Fruit fly (Drosophila melanogaster) whole organism, embryonic: ENCODE data around the gene CG14961.
A peak's percentile ranks its signal among the peaks of the same experiment; 100 is the strongest.

Experiments
- Atf3 ChIP-seq: fragments of 200-800 bp; sonication (Bioruptor generic); optimal IDR thresholded peaks from 3 replicates; lab custom pipeline; 2016; ENCODE audit warnings: missing biosample characterization, missing genetic modification characterization
- Blimp-1 ChIP-seq: fragments of 200-800 bp; sonication (Bioruptor generic); optimal IDR thresholded peaks from 3 replicates; lab custom pipeline; 2018; ENCODE audit warnings: missing biosample characterization, missing genetic modification characterization, mild to moderate bottlenecking, moderate library complexity, missing genetic modification reagents
- CG1024 ChIP-seq: fragments of 200-800 bp; sonication (Bioruptor generic); IDR thresholded peaks from 2 replicates; pipeline ENCODE4 v1.3.6; 2022; ENCODE audit warnings: missing biosample characterization, missing genetic modification characterization
- CG10267 ChIP-seq: fragments of 200-800 bp; sonication (Bioruptor generic); optimal IDR thresholded peaks from 2 replicates; lab custom pipeline; 2018; ENCODE audit warnings: missing biosample characterization, mild to moderate bottlenecking, missing genetic modification characterization, moderate library complexity
- CG10321 ChIP-seq: fragments of 200-800 bp; sonication (Bioruptor generic); IDR thresholded peaks from 2 replicates; pipeline ENCODE4 v1.3.6; 2022; ENCODE audit warnings: missing biosample characterization, missing genetic modification characterization
- CG10565 ChIP-seq: fragments of 200-800 bp; sonication (Bioruptor generic); optimal IDR thresholded peaks from 3 replicates; lab custom pipeline; 2016; ENCODE audit warnings: missing biosample characterization, mild to moderate bottlenecking, missing genetic modification characterization
- CG11093 ChIP-seq: fragments of 200-800 bp; sonication (Bioruptor generic); IDR thresholded peaks from 3 replicates; pipeline ENCODE4 v1.3.6; 2022; ENCODE audit warnings: missing biosample characterization, missing genetic modification characterization
- CG12155 ChIP-seq: fragments of 200-800 bp; sonication (Bioruptor generic); optimal IDR thresholded peaks from 3 replicates; lab custom pipeline; 2016; ENCODE audit warnings: missing biosample characterization, missing genetic modification characterization
- CG12236 ChIP-seq: fragments of 200-800 bp; sonication (Bioruptor generic); optimal IDR thresholded peaks from 2 replicates; lab custom pipeline; 2016; ENCODE audit warnings: missing biosample characterization, missing genetic modification characterization
- CG1233 ChIP-seq: fragments of 200-800 bp; sonication (Bioruptor generic); optimal IDR thresholded peaks from 4 replicates; lab custom pipeline; 2018; ENCODE audit warnings: missing biosample characterization, mild to moderate bottlenecking, missing genetic modification characterization
- CG13287 ChIP-seq: fragments of 200-800 bp; sonication (Bioruptor generic); IDR thresholded peaks from 2 replicates; pipeline ENCODE4 v1.3.6; 2022; ENCODE audit warnings: missing biosample characterization, missing genetic modification characterization; ENCODE audit not compliant: partially characterized antibody
- CG13775 ChIP-seq: fragments of 200-800 bp; sonication (Bioruptor generic); optimal IDR thresholded peaks from 3 replicates; lab custom pipeline; 2017; ENCODE audit warnings: missing biosample characterization, mild to moderate bottlenecking, missing genetic modification characterization
- CG15073 ChIP-seq: fragments of 200-800 bp; sonication (Bioruptor generic); optimal IDR thresholded peaks from 2 replicates; lab custom pipeline; 2016; ENCODE audit warnings: missing biosample characterization, missing genetic modification characterization
- CG17359 ChIP-seq: fragments of 200-800 bp; sonication (Bioruptor generic); optimal IDR thresholded peaks from 3 replicates; lab custom pipeline; 2018; ENCODE audit warnings: missing biosample characterization, mild to moderate bottlenecking, missing genetic modification characterization, moderate library complexity
- CG18619 ChIP-seq: fragments of 200-800 bp; sonication (Bioruptor generic); optimal IDR thresholded peaks from 3 replicates; lab custom pipeline; 2017; ENCODE audit warnings: missing biosample characterization, mild to moderate bottlenecking, missing genetic modification characterization
- CG3847 ChIP-seq: fragments of 200-800 bp; sonication (Bioruptor generic); IDR thresholded peaks from 2 replicates; pipeline ENCODE4 v1.3.6; 2022; ENCODE audit warnings: missing biosample characterization, missing genetic modification characterization
- CG4328 ChIP-seq: fragments of 200-800 bp; sonication (Bioruptor generic); optimal IDR thresholded peaks from 3 replicates; lab custom pipeline; 2017; ENCODE audit warnings: missing biosample characterization, missing genetic modification reagents, missing genetic modification characterization
- CG6654 ChIP-seq: fragments of 200-800 bp; sonication (Bioruptor generic); optimal IDR thresholded peaks from 2 replicates; lab custom pipeline; 2017; ENCODE audit warnings: missing biosample characterization, mild to moderate bottlenecking, missing genetic modification characterization
- CG8359 ChIP-seq: fragments of 200-800 bp; sonication (Bioruptor generic); optimal IDR thresholded peaks from 2 replicates; lab custom pipeline; 2017; ENCODE audit warnings: missing biosample characterization, mild to moderate bottlenecking, missing genetic modification characterization, borderline replicate concordance
- CG8388 ChIP-seq: fragments of 200-800 bp; sonication (Bioruptor generic); optimal IDR thresholded peaks from 2 replicates; lab custom pipeline; 2019; ENCODE audit warnings: missing biosample characterization, mild to moderate bottlenecking, missing genetic modification characterization, moderate library complexity
- Camta ChIP-seq: fragments of 200-800 bp; sonication (Bioruptor generic); optimal IDR thresholded peaks from 2 replicates; lab custom pipeline; 2016; ENCODE audit warnings: missing biosample characterization, missing genetic modification characterization
- CrebB ChIP-seq: fragments of 200-800 bp; sonication (Bioruptor generic); optimal IDR thresholded peaks from 3 replicates; lab custom pipeline; 2018; ENCODE audit warnings: missing biosample characterization, mild to moderate bottlenecking, missing genetic modification characterization
- D19A ChIP-seq: fragments of 200-800 bp; optimal IDR thresholded peaks from 3 replicates; lab custom pipeline; 2019; ENCODE audit warnings: missing biosample characterization, mild to moderate bottlenecking, missing genetic modification characterization, moderate library complexity
- Drgx ChIP-seq: fragments of 200-800 bp; sonication (Bioruptor generic); IDR thresholded peaks from 2 replicates; pipeline ENCODE4 v1.3.6; 2022; ENCODE audit warnings: missing biosample characterization, missing genetic modification characterization
- Fer1 ChIP-seq: fragments of 200-800 bp; sonication (Bioruptor generic); optimal IDR thresholded peaks from 2 replicates; lab custom pipeline; 2017; ENCODE audit warnings: missing biosample characterization, mild to moderate bottlenecking, missing genetic modification characterization
- Hmx ChIP-seq: fragments of 200-800 bp; sonication (Bioruptor generic); optimal IDR thresholded peaks from 2 replicates; lab custom pipeline; 2016; ENCODE audit warnings: missing biosample characterization, missing genetic modification characterization
- Lim3 ChIP-seq: fragments of 200-800 bp; sonication (Bioruptor generic); IDR thresholded peaks from 2 replicates; pipeline ENCODE4 v1.3.6; 2022; ENCODE audit warnings: missing biosample characterization, missing genetic modification characterization
- NC2α ChIP-seq: fragments of 200-800 bp; sonication (Bioruptor generic); optimal IDR thresholded peaks from 2 replicates; lab custom pipeline; 2016; ENCODE audit warnings: missing biosample characterization, missing genetic modification characterization
- NFAT ChIP-seq: fragments of 200-800 bp; sonication (Bioruptor generic); IDR thresholded peaks from 2 replicates; pipeline ENCODE4 v1.3.6; 2022; ENCODE audit warnings: missing biosample characterization, missing genetic modification characterization
- Sry-β ChIP-seq: fragments of 200-800 bp; sonication (Bioruptor generic); optimal IDR thresholded peaks from 2 replicates; lab custom pipeline; 2018; ENCODE audit warnings: missing biosample characterization, mild to moderate bottlenecking, missing genetic modification characterization, moderate library complexity
- Xbp1 ChIP-seq: fragments of 200-800 bp; sonication (Bioruptor generic); optimal IDR thresholded peaks from 3 replicates; lab custom pipeline; 2016; ENCODE audit warnings: missing biosample characterization, mild to moderate bottlenecking, missing genetic modification characterization
- ab ChIP-seq: fragments of 200-800 bp; sonication (Bioruptor generic); optimal IDR thresholded peaks from 2 replicates; lab custom pipeline; 2016; ENCODE audit warnings: missing biosample characterization, missing genetic modification characterization
- bowl ChIP-seq: fragments of 200-800 bp; sonication (Bioruptor generic); IDR thresholded peaks from 2 replicates; pipeline ENCODE4 v1.3.6; 2022; ENCODE audit warnings: missing biosample characterization, missing genetic modification characterization
- cg ChIP-seq: fragments of 200-800 bp; sonication (Bioruptor generic); optimal IDR thresholded peaks from 3 replicates; lab custom pipeline; 2019; ENCODE audit warnings: missing biosample characterization, mild to moderate bottlenecking, missing genetic modification characterization, moderate library complexity
- crp ChIP-seq, 2 experiments: fragments of 200-800 bp; sonication (Bioruptor generic); optimal IDR thresholded peaks; 2 replicates in 1 of 2; 3 replicates in 1 of 2; lab custom pipeline; 2017; ENCODE audit warnings: missing biosample characterization in 2 of 2, missing genetic modification characterization in 2 of 2, mild to moderate bottlenecking in 1 of 2, moderate library complexity in 1 of 2
- dan ChIP-seq: fragments of 200-800 bp; sonication (Bioruptor generic); IDR thresholded peaks from 2 replicates; pipeline ENCODE4 v1.3.6; 2022; ENCODE audit warnings: missing biosample characterization, missing genetic modification characterization
- disco-r ChIP-seq: fragments of 200-800 bp; sonication (Bioruptor generic); optimal IDR thresholded peaks from 2 replicates; lab custom pipeline; 2016; ENCODE audit warnings: missing biosample characterization, missing genetic modification characterization
- ewg ChIP-seq: fragments of 200-800 bp; sonication (Bioruptor generic); optimal IDR thresholded peaks from 3 replicates; lab custom pipeline; 2017; ENCODE audit warnings: mild to moderate bottlenecking, missing biosample characterization, missing genetic modification reagents, missing genetic modification characterization
- gro ChIP-seq: fragments of 200-800 bp; sonication (Bioruptor generic); optimal IDR thresholded peaks from 2 replicates; lab custom pipeline; 2016; ENCODE audit warnings: missing biosample characterization, missing genetic modification characterization
- gsb ChIP-seq: fragments of 200-800 bp; sonication (Bioruptor generic); IDR thresholded peaks from 2 replicates; pipeline ENCODE4 v1.3.6; 2022; ENCODE audit warnings: missing biosample characterization, missing genetic modification characterization
- jumu ChIP-seq: fragments of 200-800 bp; sonication (Bioruptor generic); optimal IDR thresholded peaks from 3 replicates; lab custom pipeline; 2016; ENCODE audit warnings: missing biosample characterization, missing genetic modification characterization
- lilli ChIP-seq: fragments of 200-800 bp; sonication (Bioruptor generic); optimal IDR thresholded peaks from 3 replicates; lab custom pipeline; 2016; ENCODE audit warnings: missing biosample characterization, missing genetic modification characterization
- nmo ChIP-seq: fragments of 200-800 bp; sonication (Bioruptor generic); optimal IDR thresholded peaks from 2 replicates; lab custom pipeline; 2018; ENCODE audit warnings: missing biosample characterization, mild to moderate bottlenecking, missing genetic modification characterization, moderate library complexity
- p53 ChIP-seq: fragments of 200-800 bp; sonication (Bioruptor generic); optimal IDR thresholded peaks from 2 replicates; lab custom pipeline; 2016; ENCODE audit warnings: missing biosample characterization, missing genetic modification characterization
- ranshi ChIP-seq: fragments of 200-800 bp; sonication (Bioruptor generic); IDR thresholded peaks from 2 replicates; pipeline ENCODE4 v1.3.6; 2022; ENCODE audit warnings: missing biosample characterization, missing genetic modification characterization
- run ChIP-seq: fragments of 200-800 bp; sonication (Bioruptor generic); optimal IDR thresholded peaks from 3 replicates; lab custom pipeline; 2018; ENCODE audit warnings: missing biosample characterization, mild to moderate bottlenecking, missing genetic modification characterization
- seq ChIP-seq: fragments of 200-800 bp; sonication (Bioruptor generic); IDR thresholded peaks from 2 replicates; pipeline ENCODE4 v1.3.6; 2022; ENCODE audit warnings: missing biosample characterization, missing genetic modification characterization
- slbo ChIP-seq: fragments of 200-800 bp; sonication (Bioruptor generic); IDR thresholded peaks from 2 replicates; pipeline ENCODE4 v1.3.6; 2022; ENCODE audit warnings: missing biosample characterization, missing genetic modification characterization
- trh ChIP-seq: fragments of 200-800 bp; sonication (Bioruptor generic); optimal IDR thresholded peaks from 2 replicates; lab custom pipeline; 2016; ENCODE audit warnings: missing biosample characterization, missing genetic modification characterization
- usp ChIP-seq: fragments of >200 bp; optimal IDR thresholded peaks from 2 replicates; lab custom pipeline; 2017; ENCODE audit warnings: missing biosample characterization, missing genetic modification characterization
- z ChIP-seq: fragments of 200-800 bp; sonication (Bioruptor generic); IDR thresholded peaks from 3 replicates; pipeline ENCODE4 v1.3.6; 2022; ENCODE audit warnings: missing biosample characterization, missing genetic modification characterization
- zfh1 ChIP-seq: fragments of 200-800 bp; sonication (Bioruptor generic); IDR thresholded peaks from 3 replicates; pipeline ENCODE4 v1.3.6; 2022; ENCODE audit warnings: missing biosample characterization, missing genetic modification characterization

Gene CG14961

dm6 chr3L:3288414-3288813, 41.4 kb upstream of the CG14961 start (continued):
- TF ChIP-seq crp (GFP tag; optimal IDR thresholded peaks at IDR 0.05; lab: Kevin White, UChicago), result no peak
- no peak for TF ChIP-seq Drgx (GFP tag; lab: Robert Waterston, UW)
- TF ChIP-seq Atf3 (GFP tag; lab: Kevin White, UChicago), result no peak
- no peak for TF ChIP-seq lilli
- no peak for TF ChIP-seq ranshi
- no peak for TF ChIP-seq Camta (GFP tag; lab: Kevin White, UChicago)
- no peak for TF ChIP-seq NC2α
- TF ChIP-seq CG12236 (GFP tag; lab: Kevin White, UChicago), result no peak
- no peak for TF ChIP-seq usp (GFP tag; lab: Kevin White, UChicago)
- TF ChIP-seq seq (GFP tag; lab: Robert Waterston, UW), result no peak
- TF ChIP-seq CrebB (tag; lab: Kevin White, UChicago), result no peak
- no peak for TF ChIP-seq CG1233
- TF ChIP-seq trh (GFP tag; lab: Kevin White, UChicago), result no peak
- TF ChIP-seq run (tag; lab: Kevin White, UChicago), result no peak
- no peak for TF ChIP-seq CG11093 (GFP tag; lab: Robert Waterston, UW)
- peak; percentile 31 for TF ChIP-seq Xbp1 (GFP tag; lab: Kevin White, UChicago)
- TF ChIP-seq CG18619 (GFP tag; lab: Kevin White, UChicago), result no peak
- no peak for TF ChIP-seq ewg (GFP tag; lab: Kevin White, UChicago)
- TF ChIP-seq cg (GFP tag; lab: Kevin White, UChicago), result no peak
- no peak for TF ChIP-seq CG8359 (GFP tag; lab: Kevin White, UChicago)
- TF ChIP-seq CG3847 (GFP tag; lab: Robert Waterston, UW), result peak; percentile 28; the same call in 1 of the 2 replicates
- TF ChIP-seq nmo (GFP tag; lab: Kevin White, UChicago), result no peak
- TF ChIP-seq NFAT (GFP tag; lab: Robert Waterston, UW), result peak; percentile 84
- no peak for TF ChIP-seq CG10321 (GFP tag; lab: Robert Waterston, UW)
- TF ChIP-seq D19A (tag; lab: Kevin White, UChicago), result no peak
- peak; percentile 55 for TF ChIP-seq CG17359 (tag; lab: Kevin White, UChicago)
- no peak for TF ChIP-seq CG10565 (GFP tag; lab: Kevin White, UChicago)
- peak; percentile 79 for TF ChIP-seq slbo
- no peak for TF ChIP-seq CG13287
- no peak for TF ChIP-seq Fer1 (GFP tag; lab: Kevin White, UChicago)
- no peak for TF ChIP-seq CG13775 (GFP tag; lab: Kevin White, UChicago)
- TF ChIP-seq p53 (GFP tag; lab: Kevin White, UChicago), result no peak
- no peak for TF ChIP-seq ab (GFP tag; lab: Kevin White, UChicago)
- no peak for TF ChIP-seq CG6654 (GFP tag; lab: Kevin White, UChicago)
- no peak for TF ChIP-seq gsb (GFP tag; lab: Robert Waterston, UW)
- no peak for TF ChIP-seq CG12155 (GFP tag; lab: Kevin White, UChicago)
- peak; percentile 38; the same call in 1 of the 3 replicates for TF ChIP-seq zfh1
- TF ChIP-seq bowl (GFP tag; lab: Robert Waterston, UW), result no peak
- no peak for TF ChIP-seq Hmx
- TF ChIP-seq CG1024 (GFP tag; lab: Robert Waterston, UW), result peak; percentile 67
- peak; percentile 11 for TF ChIP-seq Blimp-1
- no peak for TF ChIP-seq dan (GFP tag; lab: Robert Waterston, UW)
- TF ChIP-seq CG15073, result no peak
- no peak for TF ChIP-seq z
- TF ChIP-seq disco-r, result no peak
- no peak for TF ChIP-seq CG8388
- no peak for TF ChIP-seq Lim3 (GFP tag; lab: Robert Waterston, UW)
- TF ChIP-seq gro, result no peak
- no peak for TF ChIP-seq CG4328
- TF ChIP-seq jumu (GFP tag; lab: Kevin White, UChicago), result no peak
- no peak for TF ChIP-seq Sry-β (GFP tag; lab: Kevin White, UChicago)
- no peak for TF ChIP-seq CG10267 (tag; lab: Kevin White, UChicago)
